Worm (Caenorhabditis elegans) whole organism, late embryonic: ENCODE results near the gene Y62E10A.19.
"Not testable (repeated sequence)": the region's sequence is repeated elsewhere in the genome, so short reads cannot be mapped to it uniquely, and the experiment has no call there.

Experiments used
- C38D4.7 ChIP-seq: fragments of 200-800 bp; sonication (Bioruptor generic); optimal IDR thresholded peaks from 2 replicates; lab custom pipeline; 2018; ENCODE audit warnings: mild to moderate bottlenecking, missing genetic modification characterization, moderate library complexity, missing compliant biosample characterization
- F13H6.1 ChIP-seq: sonication (generic microtip); optimal IDR thresholded peaks from 2 replicates; lab custom pipeline; 2016; ENCODE audit warnings: missing genetic modification characterization, missing compliant biosample characterization
- K09A11.1 ChIP-seq: sonication (generic microtip); optimal IDR thresholded peaks from 2 replicates; lab custom pipeline; 2017; ENCODE audit warnings: antibody characterized with exemption, mild to moderate bottlenecking, missing genetic modification characterization, missing compliant biosample characterization; ENCODE audit not compliant: insufficient read depth
- Y22D7AL.16 ChIP-seq: sonication (generic microtip); optimal IDR thresholded peaks from 2 replicates; lab custom pipeline; 2016; ENCODE audit warnings: missing genetic modification characterization, missing compliant biosample characterization
- ama-1 ChIP-seq: fragments of 150-350 bp; optimal IDR thresholded peaks from 2 replicates; lab custom pipeline; 2014
- ceh-18 ChIP-seq: sonication (generic microtip); optimal IDR thresholded peaks from 2 replicates; lab custom pipeline; 2016; ENCODE audit warnings: missing genetic modification characterization, missing compliant biosample characterization
- ceh-2 ChIP-seq: sonication (generic microtip); optimal IDR thresholded peaks from 2 replicates; lab custom pipeline; 2016; ENCODE audit warnings: missing genotype, missing genetic modification characterization, missing compliant biosample characterization
- ceh-22 ChIP-seq: sonication (generic microtip); optimal IDR thresholded peaks from 2 replicates; lab custom pipeline; 2017; ENCODE audit warnings: missing biosample characterization, missing genetic modification characterization
- ceh-24 ChIP-seq: sonication (generic microtip); optimal IDR thresholded peaks from 2 replicates; lab custom pipeline; 2016; ENCODE audit warnings: mild to moderate bottlenecking, missing genetic modification characterization, missing compliant biosample characterization
- ceh-31 ChIP-seq: sonication (generic microtip); optimal IDR thresholded peaks from 2 replicates; lab custom pipeline; 2016; ENCODE audit warnings: missing genetic modification characterization, missing compliant biosample characterization
- ceh-34 ChIP-seq: sonication (generic microtip); optimal IDR thresholded peaks from 2 replicates; lab custom pipeline; 2016; ENCODE audit warnings: mild to moderate bottlenecking, missing genetic modification characterization, missing compliant biosample characterization
- ceh-45 ChIP-seq: fragments of 200-800 bp; sonication (Bioruptor generic); IDR thresholded peaks from 2 replicates; pipeline ENCODE4 v1.3.6; 2022; ENCODE audit warnings: missing genetic modification reagents, missing genetic modification characterization, missing compliant biosample characterization
- ceh-6 ChIP-seq: fragments of 200-800 bp; sonication (Bioruptor generic); optimal IDR thresholded peaks from 2 replicates; lab custom pipeline; 2018; ENCODE audit warnings: mild to moderate bottlenecking, missing genetic modification characterization, missing compliant biosample characterization
- dmd-4 ChIP-seq: sonication (generic microtip); optimal IDR thresholded peaks from 2 replicates; lab custom pipeline; 2016; ENCODE audit warnings: borderline replicate concordance, missing genetic modification characterization, missing compliant biosample characterization
- dve-1 ChIP-seq: sonication (generic microtip); optimal IDR thresholded peaks from 2 replicates; lab custom pipeline; 2017; ENCODE audit warnings: antibody characterized with exemption, mild to moderate bottlenecking, missing genetic modification characterization, missing compliant biosample characterization
- ets-4 ChIP-seq: sonication (generic microtip); optimal IDR thresholded peaks from 2 replicates; lab custom pipeline; 2016; ENCODE audit warnings: missing genetic modification characterization, missing compliant biosample characterization
- fax-1 ChIP-seq: sonication (generic microtip); optimal IDR thresholded peaks from 2 replicates; lab custom pipeline; 2016; ENCODE audit warnings: missing genotype, missing genetic modification characterization, missing compliant biosample characterization
- gmeb-2 ChIP-seq: sonication (generic microtip); optimal IDR thresholded peaks from 2 replicates; lab custom pipeline; 2016; ENCODE audit warnings: missing genetic modification characterization, inconsistent platforms, missing compliant biosample characterization
- hlh-6 ChIP-seq: sonication (generic microtip); optimal IDR thresholded peaks from 2 replicates; lab custom pipeline; 2016; ENCODE audit warnings: missing genotype, missing genetic modification characterization, missing compliant biosample characterization
- hlh-8 ChIP-seq: sonication (generic microtip); optimal IDR thresholded peaks from 2 replicates; lab custom pipeline; 2016; ENCODE audit warnings: missing genotype, missing genetic modification characterization, missing compliant biosample characterization
- nfya-1 ChIP-seq: sonication (generic microtip); optimal IDR thresholded peaks from 2 replicates; lab custom pipeline; 2017; ENCODE audit warnings: missing genetic modification characterization, mild to moderate bottlenecking, missing compliant biosample characterization, antibody characterized with exemption, moderate library complexity
- npax-4 ChIP-seq: sonication (generic microtip); optimal IDR thresholded peaks from 2 replicates; lab custom pipeline; 2016; ENCODE audit warnings: missing genetic modification characterization, missing compliant biosample characterization
- pqm-1 ChIP-seq: sonication (generic microtip); optimal IDR thresholded peaks from 2 replicates; lab custom pipeline; 2016; ENCODE audit warnings: missing genetic modification characterization, missing compliant biosample characterization
- pros-1 ChIP-seq: fragments of 150-350 bp; optimal IDR thresholded peaks from 2 replicates; lab custom pipeline; 2014; ENCODE audit warnings: missing biosample characterization, missing genetic modification reagents, missing genetic modification characterization
- ref-2 ChIP-seq: sonication (generic microtip); optimal IDR thresholded peaks from 2 replicates; lab custom pipeline; 2016; ENCODE audit warnings: missing genetic modification characterization, missing compliant biosample characterization
- rnt-1 ChIP-seq: sonication (generic microtip); optimal IDR thresholded peaks from 2 replicates; lab custom pipeline; 2016; ENCODE audit warnings: missing genetic modification characterization, missing compliant biosample characterization
- sox-4 ChIP-seq: sonication (generic microtip); optimal IDR thresholded peaks from 2 replicates; lab custom pipeline; 2017; ENCODE audit warnings: mild to moderate bottlenecking, missing genetic modification characterization, inconsistent platforms, missing compliant biosample characterization
- syd-9 ChIP-seq: sonication (generic microtip); optimal IDR thresholded peaks from 2 replicates; lab custom pipeline; 2016; ENCODE audit warnings: mild to moderate bottlenecking, missing genetic modification characterization, moderate library complexity, missing compliant biosample characterization
- tbx-7 ChIP-seq: sonication (generic microtip); optimal IDR thresholded peaks from 2 replicates; lab custom pipeline; 2016; ENCODE audit warnings: missing genotype, missing genetic modification characterization, missing compliant biosample characterization
- ttx-3 ChIP-seq: sonication (generic microtip); optimal IDR thresholded peaks from 2 replicates; lab custom pipeline; 2016; ENCODE audit warnings: missing genetic modification reagents, missing genetic modification characterization, missing compliant biosample characterization
- unc-42 ChIP-seq: sonication (generic microtip); optimal IDR thresholded peaks from 2 replicates; lab custom pipeline; 2016; ENCODE audit warnings: missing genotype, missing genetic modification characterization, missing compliant biosample characterization
- unc-55 ChIP-seq: sonication (generic microtip); optimal IDR thresholded peaks from 2 replicates; lab custom pipeline; 2017; ENCODE audit warnings: missing biosample characterization, missing genetic modification reagents, missing genetic modification characterization
- zip-5 ChIP-seq: sonication (generic microtip); optimal IDR thresholded peaks from 2 replicates; lab custom pipeline; 2016; ENCODE audit warnings: missing genetic modification characterization, missing compliant biosample characterization
- ztf-16 ChIP-seq: sonication (generic microtip); optimal IDR thresholded peaks from 2 replicates; lab custom pipeline; 2017; ENCODE audit warnings: missing genetic modification characterization, missing compliant biosample characterization

Gene Y62E10A.19

DNA sequence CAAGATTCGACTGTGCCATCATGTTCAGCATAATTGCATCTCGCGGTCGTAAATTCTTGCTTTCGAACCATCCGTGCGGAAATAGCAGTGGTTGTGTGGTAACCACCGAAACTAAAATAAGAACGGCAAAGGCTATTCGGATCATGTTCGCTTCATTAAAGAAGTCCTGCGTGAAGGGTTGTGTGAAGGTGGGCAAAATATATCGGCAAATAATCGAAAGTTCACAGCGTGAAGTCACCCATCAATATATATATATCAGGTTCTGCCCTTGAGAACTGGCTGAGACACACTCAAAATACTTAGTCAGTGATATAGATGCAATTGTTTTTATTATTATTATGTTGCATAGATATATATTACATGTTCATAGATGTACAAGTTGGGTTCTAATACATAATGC is at the start of gene Y62E10A.19:
Y62E10A.19 (minus strand) TSS at position 289 of the 400 bp plus-strand sequence.
- TF ChIP-seq ttx-3, result no peak
- TF ChIP-seq ama-1 (lab: Kevin White, UChicago), result no peak
- no peak for TF ChIP-seq ceh-2 (tag; lab: Kevin White, UChicago)
- TF ChIP-seq npax-4 (tag; lab: Kevin White, UChicago), result no peak
- no peak for TF ChIP-seq ceh-24 (tag; lab: Kevin White, UChicago)
- TF ChIP-seq pqm-1 (tag; lab: Kevin White, UChicago), result no peak
- TF ChIP-seq dve-1 (tag; lab: Kevin White, UChicago), result no peak
- no peak for TF ChIP-seq ztf-16
- TF ChIP-seq nfya-1, result no peak
- TF ChIP-seq fax-1 (tag; lab: Kevin White, UChicago), result no peak
- no peak for TF ChIP-seq F13H6.1 (tag; lab: Kevin White, UChicago)
- no peak for TF ChIP-seq gmeb-2 (tag; lab: Kevin White, UChicago)
- TF ChIP-seq hlh-6 (tag; lab: Kevin White, UChicago), result no peak
- TF ChIP-seq rnt-1 (tag; lab: Kevin White, UChicago), result no peak
- no peak for TF ChIP-seq syd-9
- no peak for TF ChIP-seq ets-4 (tag; lab: Kevin White, UChicago)

DNA sequence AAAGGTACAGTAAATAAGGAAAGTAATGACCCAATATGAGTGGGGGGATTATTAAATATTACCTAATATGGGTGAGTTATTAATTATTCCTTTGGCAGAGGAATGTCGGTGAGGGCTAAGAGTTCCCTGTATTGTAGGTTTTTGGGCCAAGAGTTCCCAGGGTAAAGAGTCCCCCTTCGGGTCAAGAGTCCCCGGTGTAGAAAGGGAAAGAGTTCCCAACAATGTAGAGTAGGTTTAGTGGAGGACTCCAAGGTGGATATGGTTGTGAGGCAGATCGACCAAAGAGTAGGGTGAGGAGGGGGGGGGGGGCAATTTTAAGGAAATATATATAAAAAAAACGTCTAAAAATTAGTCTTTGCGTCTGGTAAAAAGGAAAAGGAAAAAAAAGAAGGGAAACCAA is 48.8 kb upstream of the Y62E10A.19 start:
- no peak for TF ChIP-seq ceh-22
- no peak for TF ChIP-seq ama-1 (lab: Kevin White, UChicago)
- no peak for TF ChIP-seq ceh-18 (tag; lab: Kevin White, UChicago)
- no peak for TF ChIP-seq Y22D7AL.16 (tag; lab: Kevin White, UChicago)
- TF ChIP-seq ceh-34 (tag; lab: Kevin White, UChicago), result no peak
- TF ChIP-seq unc-55 (GFP tag; lab: Kevin White, UChicago), result no peak
- no peak for TF ChIP-seq zip-5
- no peak for TF ChIP-seq pqm-1 (tag; lab: Kevin White, UChicago)
- no peak for TF ChIP-seq nfya-1
- TF ChIP-seq ceh-24 (tag; lab: Kevin White, UChicago), result no peak

DNA sequence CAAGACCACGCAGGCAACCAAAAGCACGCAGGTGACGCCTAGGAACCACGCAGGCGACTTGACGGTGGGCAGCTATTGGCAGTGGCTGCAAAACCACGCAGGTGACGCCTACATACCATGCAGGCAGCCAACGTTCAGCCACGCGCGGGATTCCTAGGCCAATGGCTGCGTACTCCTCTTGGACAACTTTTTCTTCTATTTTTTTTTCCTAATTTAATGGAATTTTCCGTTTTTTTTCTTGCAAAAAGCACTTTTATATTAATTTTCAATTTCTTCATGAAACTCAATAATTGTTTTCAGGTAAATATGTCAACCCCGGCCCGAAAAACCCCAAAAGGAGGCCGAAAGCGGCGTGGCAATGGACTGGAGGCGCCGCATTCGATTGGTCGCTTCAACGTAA is 47.1 kb upstream of the Y62E10A.19 start, which contains the start of gene Y38H8A.7:
Y38H8A.7 (plus strand) TSS at position 301 of the 400 bp plus-strand sequence.
- not testable (repeated sequence) for TF ChIP-seq ceh-18, ref-2, dmd-4 (tag; lab: Kevin White, UChicago)

DNA sequence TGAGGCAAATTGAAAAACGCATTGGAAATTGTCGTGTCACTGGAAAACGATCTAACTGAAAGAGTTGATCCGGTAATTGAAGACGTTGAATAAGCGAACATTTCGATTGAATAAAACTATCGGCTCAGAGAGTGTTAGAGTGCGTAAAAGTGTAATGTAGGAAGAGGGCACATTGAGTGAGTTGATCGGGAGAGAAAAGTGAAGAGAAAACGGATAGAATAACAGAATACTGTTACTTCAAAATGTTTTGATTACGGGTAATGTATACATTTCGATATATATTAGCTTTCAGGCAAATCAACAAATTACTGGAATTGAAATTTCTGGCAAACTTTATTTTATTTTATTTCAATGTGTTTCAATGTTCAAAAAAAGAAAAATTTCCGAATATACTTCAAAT is 46.6 kb upstream of the Y62E10A.19 start, which contains the start of gene uso-1:
uso-1 (minus strand) TSS at position 101 of the 400 bp plus-strand sequence.
- no peak for TF ChIP-seq tbx-7 (tag; lab: Kevin White, UChicago)
- no peak for TF ChIP-seq sox-4 (tag; lab: Kevin White, UChicago)
- TF ChIP-seq C38D4.7 (GFP tag; lab: Kevin White, UChicago), result no peak
- no peak for TF ChIP-seq K09A11.1 (tag; lab: Kevin White, UChicago)
- no peak for TF ChIP-seq ceh-45 (GFP tag; lab: Robert Waterston, UW)
- no peak for TF ChIP-seq unc-55 (GFP tag; lab: Kevin White, UChicago)
- no peak for TF ChIP-seq ceh-18 (tag; lab: Kevin White, UChicago)
- no peak for TF ChIP-seq hlh-8
- TF ChIP-seq ttx-3, result no peak
- TF ChIP-seq pros-1 (tag; lab: Kevin White, UChicago), result no peak
- no peak for TF ChIP-seq unc-42 (tag; lab: Kevin White, UChicago)
- no peak for TF ChIP-seq ceh-31 (tag; lab: Kevin White, UChicago)
- TF ChIP-seq, all 69 proteins: peak for 0

DNA sequence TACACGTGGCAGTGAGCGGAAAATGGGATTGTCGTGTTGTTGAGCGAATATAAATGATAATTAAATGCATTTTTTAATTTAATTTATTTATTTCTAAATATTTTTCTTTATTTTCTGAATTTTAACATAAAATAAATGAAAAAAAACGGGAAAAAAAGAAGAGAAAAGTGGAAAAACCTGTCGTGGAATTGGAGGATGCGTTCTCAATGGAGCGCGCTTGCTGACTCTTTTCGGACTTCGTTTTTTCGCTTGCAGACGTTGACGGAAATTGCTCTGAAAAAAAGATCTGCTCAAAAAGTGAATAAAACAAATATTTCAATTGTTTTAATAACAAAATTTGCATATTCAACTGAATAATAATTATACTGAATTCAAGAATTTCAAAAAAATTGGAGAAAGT is 45.4 kb upstream of the Y62E10A.19 start:
- TF ChIP-seq ceh-31 (tag; lab: Kevin White, UChicago) (no peak), gmeb-2 (tag; lab: Kevin White, UChicago) (no peak), ceh-6 (no peak), ceh-45 (GFP tag; lab: Robert Waterston, UW) (no peak)
